Fruit fly (Drosophila melanogaster) whole organism, embryonic: ENCODE measurements around the gene Dr.

Experiments used
- Abd-B ChIP-seq: fragments of 200-800 bp; sonication (Bioruptor generic); optimal IDR thresholded peaks from 2 replicates; lab custom pipeline; 2018; ENCODE audit warnings: missing biosample characterization, mild to moderate bottlenecking, missing genetic modification characterization, moderate library complexity
- CG10209 ChIP-seq: fragments of 200-800 bp; sonication (Bioruptor generic); optimal IDR thresholded peaks from 3 replicates; lab custom pipeline; 2017; ENCODE audit warnings: missing biosample characterization, mild to moderate bottlenecking, missing genetic modification characterization, missing genetic modification reagents
- CG11504 ChIP-seq: fragments of 200-800 bp; sonication (Bioruptor generic); optimal IDR thresholded peaks from 3 replicates; lab custom pipeline; 2019; ENCODE audit warnings: missing biosample characterization, mild to moderate bottlenecking, missing genetic modification characterization, moderate library complexity
- CG12299 ChIP-seq: fragments of 200-800 bp; sonication (Bioruptor generic); optimal IDR thresholded peaks from 2 replicates; lab custom pipeline; 2018; ENCODE audit warnings: missing biosample characterization, mild to moderate bottlenecking, missing genetic modification characterization
- CG13424 ChIP-seq: fragments of 200-800 bp; sonication (Bioruptor generic); optimal IDR thresholded peaks from 2 replicates; lab custom pipeline; 2019; ENCODE audit warnings: missing biosample characterization, mild to moderate bottlenecking, missing genetic modification characterization, moderate library complexity
- CG14860 ChIP-seq: fragments of 200-800 bp; sonication (Bioruptor generic); IDR thresholded peaks from 3 replicates; pipeline ENCODE4 v1.3.6; 2022; ENCODE audit warnings: missing biosample characterization, missing genetic modification characterization; ENCODE audit not compliant: partially characterized antibody
- CG1603 ChIP-seq: fragments of 200-800 bp; sonication (Bioruptor generic); optimal IDR thresholded peaks from 2 replicates; lab custom pipeline; 2019; ENCODE audit warnings: missing biosample characterization, mild to moderate bottlenecking, missing genetic modification characterization, moderate library complexity
- CG17802 ChIP-seq: fragments of 200-800 bp; sonication (Bioruptor generic); optimal IDR thresholded peaks from 2 replicates; lab custom pipeline; 2018; ENCODE audit warnings: missing biosample characterization, mild to moderate bottlenecking, missing genetic modification characterization, moderate library complexity
- CG18262 ChIP-seq: fragments of 200-800 bp; optimal IDR thresholded peaks from 3 replicates; lab custom pipeline; 2019; ENCODE audit warnings: missing biosample characterization, mild to moderate bottlenecking, missing genetic modification characterization, moderate library complexity
- CG18764 ChIP-seq: fragments of 200-800 bp; sonication (Bioruptor generic); optimal IDR thresholded peaks from 3 replicates; lab custom pipeline; 2016; ENCODE audit warnings: missing biosample characterization, missing genetic modification characterization
- CG2875 ChIP-seq: fragments of 200-800 bp; sonication (Bioruptor generic); optimal IDR thresholded peaks from 2 replicates; lab custom pipeline; 2017; ENCODE audit warnings: missing biosample characterization, mild to moderate bottlenecking, missing genetic modification characterization, missing genetic modification reagents
- CG33213 ChIP-seq: fragments of 200-800 bp; sonication (Bioruptor generic); optimal IDR thresholded peaks from 3 replicates; lab custom pipeline; 2016; ENCODE audit warnings: missing biosample characterization, missing genetic modification characterization
- CG33557 ChIP-seq: fragments of 200-800 bp; sonication (Bioruptor generic); optimal IDR thresholded peaks from 2 replicates; lab custom pipeline; 2019; ENCODE audit warnings: missing biosample characterization, mild to moderate bottlenecking, missing genetic modification characterization, moderate library complexity
- CG34422 ChIP-seq: fragments of 200-800 bp; sonication (Bioruptor generic); IDR thresholded peaks from 3 replicates; pipeline ENCODE4 v1.3.6; 2022; ENCODE audit warnings: missing biosample characterization, missing genetic modification characterization
- CG3838 ChIP-seq: fragments of 200-800 bp; sonication (Bioruptor generic); optimal IDR thresholded peaks from 3 replicates; lab custom pipeline; 2016; ENCODE audit warnings: missing biosample characterization, missing genetic modification characterization
- CG4404 ChIP-seq: fragments of 200-800 bp; sonication (Bioruptor generic); IDR thresholded peaks from 2 replicates; pipeline ENCODE4 v1.3.6; 2022; ENCODE audit warnings: missing biosample characterization, missing genetic modification characterization
- CG5953 ChIP-seq: fragments of 200-800 bp; sonication (Bioruptor generic); IDR thresholded peaks from 2 replicates; pipeline ENCODE4 v1.3.6; 2022; ENCODE audit warnings: missing biosample characterization, missing genetic modification characterization
- CG6813 ChIP-seq: fragments of 200-800 bp; sonication (Bioruptor generic); optimal IDR thresholded peaks from 2 replicates; lab custom pipeline; 2017; ENCODE audit warnings: missing biosample characterization, missing genetic modification characterization, mild to moderate bottlenecking, moderate library complexity, missing genetic modification reagents
- CG7556 ChIP-seq: fragments of 200-800 bp; sonication (Bioruptor generic); optimal IDR thresholded peaks from 2 replicates; lab custom pipeline; 2017; ENCODE audit warnings: missing biosample characterization, mild to moderate bottlenecking, missing genetic modification characterization
- CG8765 ChIP-seq: fragments of 200-800 bp; sonication (Bioruptor generic); IDR thresholded peaks from 2 replicates; pipeline ENCODE4 v1.3.6; 2022; ENCODE audit warnings: missing biosample characterization, missing genetic modification characterization
- CG8944 ChIP-seq: fragments of 200-800 bp; sonication (Bioruptor generic); optimal IDR thresholded peaks from 3 replicates; lab custom pipeline; 2016; ENCODE audit warnings: missing biosample characterization, missing genetic modification characterization
- CG9876 ChIP-seq: fragments of 200-800 bp; sonication (Bioruptor generic); optimal IDR thresholded peaks from 2 replicates; lab custom pipeline; 2016; ENCODE audit warnings: missing biosample characterization, missing genetic modification characterization
- CoRest ChIP-seq: fragments of 200-800 bp; sonication (Bioruptor generic); optimal IDR thresholded peaks from 3 replicates; lab custom pipeline; 2018; ENCODE audit warnings: missing biosample characterization, mild to moderate bottlenecking, missing genetic modification characterization, moderate library complexity
- D19A ChIP-seq: fragments of 200-800 bp; optimal IDR thresholded peaks from 3 replicates; lab custom pipeline; 2019; ENCODE audit warnings: missing biosample characterization, mild to moderate bottlenecking, missing genetic modification characterization, moderate library complexity
- Dad ChIP-seq: fragments of 200-800 bp; sonication (Bioruptor generic); optimal IDR thresholded peaks from 3 replicates; lab custom pipeline; 2016; ENCODE audit warnings: missing biosample characterization, missing genetic modification characterization
- E2f1 ChIP-seq: fragments of 200-800 bp; sonication (Bioruptor generic); IDR thresholded peaks from 2 replicates; pipeline ENCODE4 v1.3.6; 2022; ENCODE audit warnings: missing biosample characterization, missing genetic modification characterization
- E2f2 ChIP-seq: fragments of 200-800 bp; sonication (Bioruptor generic); IDR thresholded peaks from 2 replicates; pipeline ENCODE4 v1.3.6; 2022; ENCODE audit warnings: missing biosample characterization, missing genetic modification characterization
- HLH3B ChIP-seq: fragments of 200-800 bp; sonication (Bioruptor generic); IDR thresholded peaks from 2 replicates; pipeline ENCODE4 v1.3.6; 2022; ENCODE audit warnings: missing biosample characterization, missing genetic modification characterization
- Hmr ChIP-seq: fragments of 200-800 bp; sonication (Bioruptor generic); optimal IDR thresholded peaks from 3 replicates; lab custom pipeline; 2017; ENCODE audit warnings: mild to moderate bottlenecking, missing biosample characterization, missing genetic modification reagents, missing genetic modification characterization
- Optix ChIP-seq: fragments of 200-800 bp; sonication (Bioruptor generic); IDR thresholded peaks from 3 replicates; pipeline ENCODE4 v1.3.6; 2022; ENCODE audit warnings: missing biosample characterization, missing genetic modification characterization
- PHDP ChIP-seq: fragments of 200-800 bp; sonication (Bioruptor generic); optimal IDR thresholded peaks from 3 replicates; lab custom pipeline; 2018; ENCODE audit warnings: missing biosample characterization, mild to moderate bottlenecking, missing genetic modification characterization, moderate library complexity
- Side ChIP-seq: fragments of 200-800 bp; sonication (Bioruptor generic); optimal IDR thresholded peaks from 2 replicates; lab custom pipeline; 2016; ENCODE audit warnings: missing biosample characterization, missing genetic modification characterization
- Sox102F ChIP-seq: fragments of 200-800 bp; sonication (Bioruptor generic); optimal IDR thresholded peaks from 2 replicates; lab custom pipeline; 2018; ENCODE audit warnings: missing biosample characterization, mild to moderate bottlenecking, missing genetic modification characterization, moderate library complexity
- Spps ChIP-seq: fragments of 200-800 bp; sonication (Bioruptor generic); optimal IDR thresholded peaks from 2 replicates; lab custom pipeline; 2018; ENCODE audit warnings: missing biosample characterization, mild to moderate bottlenecking, missing genetic modification characterization
- ase ChIP-seq: fragments of 200-800 bp; sonication (Bioruptor generic); IDR thresholded peaks from 3 replicates; pipeline ENCODE4 v1.3.6; 2022; ENCODE audit warnings: missing biosample characterization, missing genetic modification characterization
- cad ChIP-seq: fragments of >200 bp; optimal IDR thresholded peaks from 2 replicates; lab custom pipeline; 2017; ENCODE audit warnings: missing biosample characterization, missing genetic modification characterization
- chm ChIP-seq: fragments of 200-800 bp; sonication (Bioruptor generic); IDR thresholded peaks from 2 replicates; pipeline ENCODE4 v1.3.6; 2022; ENCODE audit warnings: missing biosample characterization, missing genetic modification characterization
- chn ChIP-seq: fragments of 200-800 bp; sonication (Bioruptor generic); optimal IDR thresholded peaks from 2 replicates; lab custom pipeline; 2016; ENCODE audit warnings: missing biosample characterization, missing genetic modification characterization
- dmrt99B ChIP-seq: fragments of 200-800 bp; sonication (Bioruptor generic); optimal IDR thresholded peaks from 2 replicates; lab custom pipeline; 2018; ENCODE audit warnings: missing biosample characterization, mild to moderate bottlenecking, missing genetic modification characterization, moderate library complexity
- gcm ChIP-seq: fragments of 200-800 bp; sonication (Bioruptor generic); optimal IDR thresholded peaks from 2 replicates; lab custom pipeline; 2019; ENCODE audit warnings: missing biosample characterization, mild to moderate bottlenecking, missing genetic modification characterization, moderate library complexity
- ken ChIP-seq: fragments of 200-800 bp; sonication (Bioruptor generic); IDR thresholded peaks from 3 replicates; pipeline ENCODE4 v1.3.6; 2022; ENCODE audit warnings: missing biosample characterization, missing genetic modification characterization
- mld ChIP-seq: fragments of 200-800 bp; sonication (Bioruptor generic); IDR thresholded peaks from 3 replicates; pipeline ENCODE4 v1.3.6; 2022; ENCODE audit warnings: missing biosample characterization, missing genetic modification characterization; ENCODE audit not compliant: partially characterized antibody
- otp ChIP-seq: fragments of 200-800 bp; sonication (Bioruptor generic); IDR thresholded peaks from 3 replicates; pipeline ENCODE4, ENCODE4 v1.3.6; 2022; ENCODE audit warnings: missing biosample characterization, missing genetic modification characterization
- ranshi ChIP-seq: fragments of 200-800 bp; sonication (Bioruptor generic); IDR thresholded peaks from 2 replicates; pipeline ENCODE4 v1.3.6; 2022; ENCODE audit warnings: missing biosample characterization, missing genetic modification characterization
- scrt ChIP-seq: fragments of 200-800 bp; sonication (Bioruptor generic); optimal IDR thresholded peaks from 2 replicates; lab custom pipeline; 2018; ENCODE audit warnings: missing biosample characterization, mild to moderate bottlenecking, missing genetic modification characterization, moderate library complexity
- sens-2 ChIP-seq: fragments of 200-800 bp; sonication (Bioruptor generic); IDR thresholded peaks from 2 replicates; pipeline ENCODE4 v1.3.6; 2022; ENCODE audit warnings: missing biosample characterization, missing genetic modification characterization
- sisA ChIP-seq: fragments of 200-800 bp; sonication (Bioruptor generic); IDR thresholded peaks from 2 replicates; pipeline ENCODE4 v1.3.6; 2022; ENCODE audit warnings: missing biosample characterization, missing genetic modification characterization
- trem ChIP-seq: fragments of 200-800 bp; optimal IDR thresholded peaks from 3 replicates; lab custom pipeline; 2019; ENCODE audit warnings: missing biosample characterization, mild to moderate bottlenecking, missing genetic modification characterization, moderate library complexity
- unpg ChIP-seq: fragments of 200-800 bp; sonication (Bioruptor generic); optimal IDR thresholded peaks from 3 replicates; lab custom pipeline; 2018; ENCODE audit warnings: missing biosample characterization, mild to moderate bottlenecking, missing genetic modification characterization, moderate library complexity
- zen ChIP-seq: fragments of 200-800 bp; sonication (Bioruptor generic); optimal IDR thresholded peaks from 3 replicates; lab custom pipeline; 2018; ENCODE audit warnings: missing biosample characterization, mild to moderate bottlenecking, missing genetic modification characterization, moderate library complexity

Dr gene

DNA sequence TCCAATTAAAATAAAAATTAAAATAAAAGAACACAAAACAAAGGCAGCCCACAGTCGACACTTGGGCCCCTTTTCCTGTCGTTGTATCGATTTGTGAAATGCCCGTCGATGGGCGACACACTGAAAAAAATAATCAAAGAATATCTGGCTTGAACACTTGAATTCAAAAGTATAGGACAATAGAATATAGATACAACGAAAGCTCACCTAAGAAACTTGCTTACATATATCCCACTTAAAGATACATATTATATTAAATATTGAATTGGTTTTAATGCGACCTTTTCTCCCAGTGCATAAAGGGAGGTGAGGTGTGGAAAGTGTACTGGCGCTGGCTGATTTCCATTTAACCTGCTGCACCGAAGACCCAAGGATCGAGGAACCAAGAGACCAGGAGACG, 34.0 kb upstream of the Dr start (continued):
- peak; percentile 64; the same call in 1 of the 2 replicates for TF ChIP-seq chm (GFP tag; lab: Robert Waterston, UW)
- TF ChIP-seq CG2875 (GFP tag; lab: Kevin White, UChicago), result peak; percentile 12
- no peak for TF ChIP-seq Hmr
- peak; percentile 60 for TF ChIP-seq sisA (GFP tag; lab: Robert Waterston, UW)
- peak; percentile 53 for TF ChIP-seq CG33557
- TF ChIP-seq CG17802 (tag; lab: Kevin White, UChicago), result peak; percentile 33
- peak; percentile 40; the same call in 1 of the 2 replicates for TF ChIP-seq E2f1 (GFP tag; lab: Robert Waterston, UW)
- TF ChIP-seq CG6813 (GFP tag; lab: Kevin White, UChicago), result no peak
- TF ChIP-seq trem, result peak; percentile 83
- peak; percentile 8; the same call in 1 of the 2 replicates for TF ChIP-seq ranshi
- TF ChIP-seq CG7556 (GFP tag; lab: Kevin White, UChicago), result peak; percentile 9
- 0 out of 2 replicates have a peak, but pooled peaks have one; percentile 26 for TF ChIP-seq sens-2 (GFP tag; lab: Robert Waterston, UW)
- TF ChIP-seq gcm (GFP tag; lab: Kevin White, UChicago), result peak; percentile 46
- no peak for TF ChIP-seq ase (GFP tag; lab: Robert Waterston, UW)
- TF ChIP-seq scrt, result no peak
- TF ChIP-seq dmrt99B (tag; lab: Kevin White, UChicago), result peak; percentile 42
- peak; percentile 37 for TF ChIP-seq CG18764 (GFP tag; lab: Kevin White, UChicago)
- TF ChIP-seq CG13424 (tag; lab: Kevin White, UChicago), result peak; percentile 42
- TF ChIP-seq CG8765 (GFP tag; lab: Robert Waterston, UW), result peak; percentile 60; the same call in 1 of the 2 replicates
- TF ChIP-seq chn (GFP tag; lab: Kevin White, UChicago), result peak; percentile 33
- TF ChIP-seq CoRest (tag; lab: Kevin White, UChicago), result peak; percentile 47
- peak; percentile 56; the same call in 2 of the 3 replicates for TF ChIP-seq CG34422 (GFP tag; lab: Robert Waterston, UW)
- peak; percentile 49 for TF ChIP-seq Sox102F (GFP tag; lab: Kevin White, UChicago)
- peak; percentile 29 for TF ChIP-seq PHDP (tag; lab: Kevin White, UChicago)
- peak; percentile 86 for TF ChIP-seq zen
- no peak for TF ChIP-seq CG14860 (GFP tag; lab: Robert Waterston, UW)
- TF ChIP-seq CG9876 (GFP tag; lab: Kevin White, UChicago), result no peak
- TF ChIP-seq CG33213 (GFP tag; lab: Kevin White, UChicago), result no peak
- TF ChIP-seq Abd-B, result peak; percentile 24
- peak; percentile 64 for TF ChIP-seq CG1603 (tag; lab: Kevin White, UChicago)
- 0 out of 2 replicates have a peak, but pooled peaks have one; percentile 10 for TF ChIP-seq E2f2 (GFP tag; lab: Robert Waterston, UW)
- peak; percentile 1 for TF ChIP-seq CG8944 (GFP tag; lab: Kevin White, UChicago)
- no peak for TF ChIP-seq Side
- no peak for TF ChIP-seq cad (GFP tag; lab: Kevin White, UChicago)
- peak; percentile 66 for TF ChIP-seq D19A (tag; lab: Kevin White, UChicago)
- TF ChIP-seq CG11504 (tag; lab: Kevin White, UChicago), result peak; percentile 64
- peak; percentile 67; the same call in 2 of the 3 replicates for TF ChIP-seq otp (GFP tag; lab: Robert Waterston, UW)
- peak; percentile 44 for TF ChIP-seq CG10209 (GFP tag; lab: Kevin White, UChicago)
- TF ChIP-seq CG18262 (tag; lab: Kevin White, UChicago), result peak; percentile 78
- no peak for TF ChIP-seq Dad (GFP tag; lab: Kevin White, UChicago)
- TF ChIP-seq unpg (GFP tag; lab: Kevin White, UChicago), result peak; percentile 58
- TF ChIP-seq ken, result 0 out of 3 replicates have a peak, but pooled peaks have one; percentile 24
- no peak for TF ChIP-seq CG3838 (GFP tag; lab: Kevin White, UChicago)
- TF ChIP-seq mld (GFP tag; lab: Robert Waterston, UW), result no peak
- TF ChIP-seq HLH3B, result peak; percentile 28; the same call in 1 of the 2 replicates
- peak; percentile 74 for TF ChIP-seq Spps (tag; lab: Kevin White, UChicago)
- TF ChIP-seq Optix (GFP tag; lab: Robert Waterston, UW), result peak; percentile 17; the same call in 1 of the 3 replicates
- 0 out of 2 replicates have a peak, but pooled peaks have one; percentile 11 for TF ChIP-seq CG5953 (GFP tag; lab: Robert Waterston, UW)
- no peak for TF ChIP-seq CG12299
- TF ChIP-seq CG4404, result peak; percentile 54
